Worm (Caenorhabditis elegans): Measurements from ENCODE around the gene str-73.

ce11 chrV:16407663-16408062 lies 22.4 kb upstream of the str-73 start, which contains the start of gene F26D2.3:
- no peak for TF ChIP-seq med-1 (GFP tag; optimal IDR thresholded peaks at IDR 0.05; ENCODE audit: insufficient read depth)
- TF ChIP-seq ref-1 (GFP tag; conservative IDR thresholded peaks at IDR 0.05): no peak
- TF ChIP-seq klf-2 (GFP tag; conservative IDR thresholded peaks at IDR 0.05): no peak
- TF ChIP-seq T22C8.4 (GFP tag; IDR thresholded peaks at IDR 0.05): no peak
- no peak for TF ChIP-seq ztf-23 (GFP tag; IDR thresholded peaks at IDR 0.05)
- TF ChIP-seq tab-1 (GFP tag; IDR thresholded peaks at IDR 0.05): no peak

Data from whole organism, midembryonic.